Worm (Caenorhabditis elegans) whole organism, L2 larva: Measurements from ENCODE around the gene vap-2.

Experiments used
- ama-1 ChIP-seq: fragments of 150-350 bp; optimal IDR thresholded peaks from 2 replicates; lab custom pipeline; 2018; ENCODE audit warnings: inconsistent platforms
- blmp-1 ChIP-seq: sonication (generic microtip); optimal IDR thresholded peaks from 2 replicates; lab custom pipeline; 2017; ENCODE audit warnings: missing genetic modification characterization, mild to moderate bottlenecking, missing compliant biosample characterization, antibody characterized with exemption, moderate library complexity; ENCODE audit not compliant: insufficient read depth
- fos-1 ChIP-seq: fragments of 150-350 bp; optimal IDR thresholded peaks from 2 replicates; lab custom pipeline; 2014; ENCODE audit warnings: missing biosample characterization, missing genetic modification characterization
- nhr-129 ChIP-seq: fragments of 150-350 bp; optimal IDR thresholded peaks from 2 replicates; lab custom pipeline; 2014; ENCODE audit warnings: missing biosample characterization, missing genetic modification characterization
- nhr-237 ChIP-seq: fragments of 150-350 bp; optimal IDR thresholded peaks from 2 replicates; lab custom pipeline; 2014; ENCODE audit warnings: missing biosample characterization, missing genetic modification characterization
- unc-62 ChIP-seq: fragments of 150-350 bp; optimal IDR thresholded peaks from 2 replicates; lab custom pipeline; 2014; ENCODE audit warnings: missing biosample characterization, missing genetic modification reagents, missing genetic modification characterization

- TF ChIP-seq nhr-237 (tag; lab: Kevin White, UChicago) (no peak), fos-1 (tag; lab: Kevin White, UChicago) (no peak), unc-62 (no peak), nhr-129 (tag; lab: Kevin White, UChicago) (no peak), ama-1 (lab: Kevin White, UChicago) (no peak), blmp-1 (tag; lab: Kevin White, UChicago) (no peak)
These were observed at the start of gene vap-2 for ce11 chrX:10792435-10792834.
